Fruit fly (Drosophila melanogaster): Measurements from ENCODE around the gene Spn77Bc.

Spn77Bc gene

DNA sequence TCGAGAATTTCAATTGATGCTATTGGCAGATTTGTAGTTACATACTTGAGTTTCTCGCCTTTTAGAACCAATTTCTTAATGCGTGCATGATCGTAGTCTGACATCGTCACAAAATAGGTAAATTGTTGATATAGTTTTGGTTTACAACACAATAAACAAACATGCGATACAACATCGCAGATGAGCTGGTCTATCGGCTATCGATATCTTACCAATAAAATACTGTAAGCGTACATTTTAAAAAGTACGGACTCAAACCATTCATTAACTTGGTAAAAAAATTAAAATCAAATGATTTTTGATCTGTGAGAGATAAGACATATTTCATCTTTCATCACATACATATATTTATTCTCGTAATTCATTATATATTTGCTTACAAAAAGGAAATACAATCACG lies 45.6 kb upstream of the Spn77Bc start, which contains the start of gene FRG1 (continued):
- TF ChIP-seq CG1024 (GFP tag; IDR thresholded peaks at IDR 0.05), result no peak
- no peak for TF ChIP-seq Mrtf (GFP tag; IDR thresholded peaks at IDR 0.05)
- peak; percentile 48 for TF ChIP-seq sens (GFP tag)
- no peak for TF ChIP-seq wek (GFP tag; optimal IDR thresholded peaks at IDR 0.05)
- TF ChIP-seq ind (GFP tag; optimal IDR thresholded peaks at IDR 0.05), result no peak
- no peak for TF ChIP-seq CG11695 (GFP tag; IDR thresholded peaks at IDR 0.05)
- TF ChIP-seq CG4617 (GFP tag; optimal IDR thresholded peaks at IDR 0.05; ENCODE audit: borderline replicate concordance), result peak; percentile 64
- no peak for TF ChIP-seq fd64A (GFP tag; optimal IDR thresholded peaks at IDR 0.05)
- no peak for TF ChIP-seq bigmax (GFP tag; optimal IDR thresholded peaks at IDR 0.05)
- TF ChIP-seq Antp (GFP tag; optimal IDR thresholded peaks at IDR 0.05), result no peak
- TF ChIP-seq CG6689 (GFP tag; IDR thresholded peaks at IDR 0.05), result no peak
- TF ChIP-seq shn (GFP tag; optimal IDR thresholded peaks at IDR 0.05), result no peak
- TF ChIP-seq sisA (GFP tag; IDR thresholded peaks at IDR 0.05), result no peak
- TF ChIP-seq E2f2 (GFP tag; IDR thresholded peaks at IDR 0.05), result peak; percentile 68
- TF ChIP-seq amos (GFP tag; IDR thresholded peaks at IDR 0.05; ENCODE audit: partially characterized antibody), result peak; percentile 84
- TF ChIP-seq CkIIα-i1 (GFP tag; IDR thresholded peaks at IDR 0.05), result no peak
- TF ChIP-seq inv (GFP tag; IDR thresholded peaks at IDR 0.05; ENCODE audit: partially characterized antibody), result peak; percentile 71
- TF ChIP-seq CG18476 (GFP tag; optimal IDR thresholded peaks at IDR 0.05), result no peak
- no peak for TF ChIP-seq CG7745 (tag; optimal IDR thresholded peaks at IDR 0.05)
- TF ChIP-seq grn (GFP tag; optimal IDR thresholded peaks at IDR 0.05), result peak; percentile 83
- TF ChIP-seq Tbp (GFP tag; optimal IDR thresholded peaks at IDR 0.05), result no peak
- peak; percentile 43; the same call in 2 of the 3 replicates for TF ChIP-seq CG7963 (GFP tag; IDR thresholded peaks at IDR 0.05; ENCODE audit: partially characterized antibody)

dm6 chr3L:20299110-20299509 lies 43.3 kb upstream of the Spn77Bc start, which contains the start of gene SCCRO4:
TSS of gene SCCRO4 (plus strand) at chr3L:20299410.
- TF ChIP-seq CG10366 (GFP tag; IDR thresholded peaks at IDR 0.05), result no peak
- TF ChIP-seq CG6689 (GFP tag; IDR thresholded peaks at IDR 0.05), result no peak
- no peak for TF ChIP-seq otp (GFP tag; IDR thresholded peaks at IDR 0.05)
- no peak for TF ChIP-seq CG12659 (GFP tag; optimal IDR thresholded peaks at IDR 0.05)
- no peak for TF ChIP-seq run (tag; optimal IDR thresholded peaks at IDR 0.05)
- no peak for TF ChIP-seq kni (GFP tag; optimal IDR thresholded peaks at IDR 0.05)
- TF ChIP-seq Ssrp (tag; optimal IDR thresholded peaks at IDR 0.05), result no peak
- no peak for TF ChIP-seq br (optimal IDR thresholded peaks at IDR 0.05)
- no peak for TF ChIP-seq Opbp (GFP tag; IDR thresholded peaks at IDR 0.05; ENCODE audit: partially characterized antibody)
- no peak for TF ChIP-seq lola (GFP tag; optimal IDR thresholded peaks at IDR 0.05)
- TF ChIP-seq pita (GFP tag; optimal IDR thresholded peaks at IDR 0.05), result no peak
- no peak for TF ChIP-seq sc (optimal IDR thresholded peaks at IDR 0.05)
- TF ChIP-seq sc (GFP tag; optimal IDR thresholded peaks at IDR 0.05), result no peak
- no peak for TF ChIP-seq CG31441 (GFP tag; IDR thresholded peaks at IDR 0.05)
- no peak for TF ChIP-seq CG30431 (GFP tag; optimal IDR thresholded peaks at IDR 0.05)
- TF ChIP-seq CG13894 (tag; optimal IDR thresholded peaks at IDR 0.05), result no peak
- TF ChIP-seq Neu2 (GFP tag; optimal IDR thresholded peaks at IDR 0.05; ENCODE audit: borderline replicate concordance), result no peak
- no peak for TF ChIP-seq CG16863 (GFP tag; optimal IDR thresholded peaks at IDR 0.05)

DNA sequence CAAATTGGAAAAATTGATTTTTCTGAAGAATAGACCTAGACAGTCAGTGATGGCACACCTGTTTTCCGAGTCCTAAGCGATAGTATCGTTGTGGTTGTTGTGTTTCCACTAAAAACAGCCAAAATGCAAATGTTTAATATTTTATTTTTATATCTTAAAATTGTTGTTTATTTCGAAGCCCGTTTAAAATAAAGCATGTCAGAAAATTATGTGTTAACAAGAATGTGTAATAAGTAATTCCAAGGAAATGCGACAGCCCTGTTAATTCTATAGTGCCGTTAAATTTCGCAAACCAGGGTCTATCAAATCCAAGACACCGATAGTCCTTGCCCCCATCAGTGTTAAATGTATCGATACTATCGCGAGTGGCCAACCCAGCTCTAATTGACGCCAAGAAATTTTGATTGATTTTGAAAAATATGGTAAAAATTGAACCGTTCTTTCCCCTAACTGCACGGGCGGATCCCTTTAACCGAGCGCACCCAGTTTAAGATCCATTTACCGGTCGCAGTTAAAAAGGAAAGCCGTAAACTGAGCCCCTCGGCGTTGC lies 40.3 kb upstream of the Spn77Bc start, which contains the start of gene Pex23:
TSS of gene Pex23 (minus strand) at position 61 of the 550 bp plus-strand sequence.
- TF ChIP-seq CG3838 (GFP tag; optimal IDR thresholded peaks at IDR 0.05) (peak; percentile 50), CG14441 (GFP tag; IDR thresholded peaks at IDR 0.05) (peak; percentile 82), C15 (GFP tag; IDR thresholded peaks at IDR 0.05) (no peak), en (GFP tag; optimal IDR thresholded peaks at IDR 0.05) (no peak), CG1647 (GFP tag; optimal IDR thresholded peaks at IDR 0.05) (peak; percentile 76), CG5953 (GFP tag; IDR thresholded peaks at IDR 0.05) (peak; percentile 83), amos (GFP tag; IDR thresholded peaks at IDR 0.05; ENCODE audit: partially characterized antibody) (peak; percentile 96), schlank (tag; optimal IDR thresholded peaks at IDR 0.05) (no peak), Taf1 (GFP tag; IDR thresholded peaks at IDR 0.05) (peak; percentile 59; the same call in 1 of the 2 replicates), CG6765 (GFP tag; optimal IDR thresholded peaks at IDR 0.05) (peak; percentile 39), tll (GFP tag; optimal IDR thresholded peaks at IDR 0.05) (peak; percentile 62 to 69), Jarid2 (GFP tag; optimal IDR thresholded peaks at IDR 0.05) (no peak), Asciz (GFP tag; optimal IDR thresholded peaks at IDR 0.05) (no peak)
